Worm (Caenorhabditis elegans) whole organism, late embryonic: ENCODE measurements around the gene srbc-65.
A peak's percentile ranks its signal among the peaks of the same experiment; 100 is the strongest.

Experiments used
- C08G9.2 ChIP-seq: sonication (generic microtip); optimal IDR thresholded peaks from 2 replicates; lab custom pipeline; 2016; ENCODE audit warnings: mild to moderate bottlenecking, missing genetic modification characterization, moderate library complexity, missing compliant biosample characterization
- F13H6.1 ChIP-seq: sonication (generic microtip); optimal IDR thresholded peaks from 2 replicates; lab custom pipeline; 2016; ENCODE audit warnings: missing genetic modification characterization, missing compliant biosample characterization
- ahr-1 ChIP-seq: sonication (generic microtip); optimal IDR thresholded peaks from 2 replicates; lab custom pipeline; 2016; ENCODE audit warnings: missing genetic modification characterization, missing compliant biosample characterization
- ceh-14 ChIP-seq: sonication (generic microtip); optimal IDR thresholded peaks from 2 replicates; lab custom pipeline; 2016; ENCODE audit warnings: missing genotype, missing genetic modification characterization, missing compliant biosample characterization
- ceh-19 ChIP-seq: fragments of 200-800 bp; sonication (Bioruptor generic); optimal IDR thresholded peaks from 2 replicates; lab custom pipeline; 2018; ENCODE audit warnings: mild to moderate bottlenecking, missing genetic modification characterization, missing compliant biosample characterization
- ceh-2 ChIP-seq: sonication (generic microtip); optimal IDR thresholded peaks from 2 replicates; lab custom pipeline; 2016; ENCODE audit warnings: missing genotype, missing genetic modification characterization, missing compliant biosample characterization
- ceh-22 ChIP-seq: sonication (generic microtip); optimal IDR thresholded peaks from 2 replicates; lab custom pipeline; 2017; ENCODE audit warnings: missing biosample characterization, missing genetic modification characterization
- ceh-30 ChIP-seq: fragments of 150-350 bp; optimal IDR thresholded peaks from 2 replicates; lab custom pipeline; 2014; ENCODE audit warnings: missing biosample characterization, missing genetic modification characterization
- ceh-31 ChIP-seq: sonication (generic microtip); optimal IDR thresholded peaks from 2 replicates; lab custom pipeline; 2016; ENCODE audit warnings: missing genetic modification characterization, missing compliant biosample characterization
- ceh-45 ChIP-seq: fragments of 200-800 bp; sonication (Bioruptor generic); IDR thresholded peaks from 2 replicates; pipeline ENCODE4 v1.3.6; 2022; ENCODE audit warnings: missing genetic modification reagents, missing genetic modification characterization, missing compliant biosample characterization
- ceh-48 ChIP-seq: sonication (generic microtip); optimal IDR thresholded peaks from 2 replicates; lab custom pipeline; 2016; ENCODE audit warnings: missing genetic modification characterization, inconsistent platforms, missing compliant biosample characterization
- ceh-6 ChIP-seq: fragments of 200-800 bp; sonication (Bioruptor generic); optimal IDR thresholded peaks from 2 replicates; lab custom pipeline; 2018; ENCODE audit warnings: mild to moderate bottlenecking, missing genetic modification characterization, missing compliant biosample characterization
- che-1 ChIP-seq: sonication (generic microtip); optimal IDR thresholded peaks from 2 replicates; lab custom pipeline; 2016; ENCODE audit warnings: mild to moderate bottlenecking, missing genetic modification characterization, missing compliant biosample characterization
- dve-1 ChIP-seq: sonication (generic microtip); optimal IDR thresholded peaks from 2 replicates; lab custom pipeline; 2017; ENCODE audit warnings: antibody characterized with exemption, mild to moderate bottlenecking, missing genetic modification characterization, missing compliant biosample characterization
- elt-2 ChIP-seq: sonication (generic microtip); optimal IDR thresholded peaks from 2 replicates; lab custom pipeline; 2016; ENCODE audit warnings: missing genetic modification reagents, missing genetic modification characterization, missing compliant biosample characterization
- ets-4 ChIP-seq: sonication (generic microtip); optimal IDR thresholded peaks from 2 replicates; lab custom pipeline; 2016; ENCODE audit warnings: missing genetic modification characterization, missing compliant biosample characterization
- eyg-1 ChIP-seq: sonication (generic microtip); optimal IDR thresholded peaks from 2 replicates; lab custom pipeline; 2016; ENCODE audit warnings: missing genotype, missing genetic modification characterization, missing compliant biosample characterization
- fax-1 ChIP-seq: sonication (generic microtip); optimal IDR thresholded peaks from 2 replicates; lab custom pipeline; 2016; ENCODE audit warnings: missing genotype, missing genetic modification characterization, missing compliant biosample characterization
- hlh-13 ChIP-seq: fragments of 200-800 bp; sonication (Bioruptor generic); optimal IDR thresholded peaks from 2 replicates; lab custom pipeline; 2018; ENCODE audit warnings: mild to moderate bottlenecking, missing genetic modification characterization, missing compliant biosample characterization
- hlh-30 ChIP-seq: sonication (generic microtip); optimal IDR thresholded peaks from 2 replicates; lab custom pipeline; 2017; ENCODE audit warnings: antibody characterized with exemption, missing genetic modification characterization, missing compliant biosample characterization; ENCODE audit not compliant: insufficient read depth
- lim-6 ChIP-seq: sonication (generic microtip); optimal IDR thresholded peaks from 2 replicates; lab custom pipeline; 2016; ENCODE audit warnings: missing genetic modification characterization, missing compliant biosample characterization
- lin-11 ChIP-seq: fragments of 200-800 bp; sonication (Bioruptor generic); optimal IDR thresholded peaks from 2 replicates; lab custom pipeline; 2018; ENCODE audit warnings: mild to moderate bottlenecking, missing genetic modification characterization, missing compliant biosample characterization
- madf-2 ChIP-seq: sonication (generic microtip); optimal IDR thresholded peaks from 2 replicates; lab custom pipeline; 2017; ENCODE audit warnings: missing genetic modification characterization, missing compliant biosample characterization
- mec-3 ChIP-seq: sonication (generic microtip); optimal IDR thresholded peaks from 2 replicates; lab custom pipeline; 2016; ENCODE audit warnings: borderline replicate concordance, missing genetic modification characterization, missing compliant biosample characterization
- nfya-1 ChIP-seq: sonication (generic microtip); optimal IDR thresholded peaks from 2 replicates; lab custom pipeline; 2017; ENCODE audit warnings: missing genetic modification characterization, mild to moderate bottlenecking, missing compliant biosample characterization, antibody characterized with exemption, moderate library complexity
- nhr-11 ChIP-seq: fragments of 150-350 bp; optimal IDR thresholded peaks from 2 replicates; lab custom pipeline; 2014; ENCODE audit warnings: missing biosample characterization, missing genetic modification characterization
- npax-4 ChIP-seq: sonication (generic microtip); optimal IDR thresholded peaks from 2 replicates; lab custom pipeline; 2016; ENCODE audit warnings: missing genetic modification characterization, missing compliant biosample characterization
- pag-3 ChIP-seq: sonication (generic microtip); optimal IDR thresholded peaks from 2 replicates; lab custom pipeline; 2016; ENCODE audit warnings: missing compliant biosample characterization, missing genetic modification characterization, borderline replicate concordance
- pat-9 ChIP-seq: fragments of 200-800 bp; sonication (Bioruptor generic); optimal IDR thresholded peaks from 2 replicates; lab custom pipeline; 2018; ENCODE audit warnings: mild to moderate bottlenecking, missing genetic modification characterization, moderate library complexity, missing compliant biosample characterization
- pqm-1 ChIP-seq: sonication (generic microtip); optimal IDR thresholded peaks from 2 replicates; lab custom pipeline; 2016; ENCODE audit warnings: missing genetic modification characterization, missing compliant biosample characterization
- rnt-1 ChIP-seq: sonication (generic microtip); optimal IDR thresholded peaks from 2 replicates; lab custom pipeline; 2016; ENCODE audit warnings: missing genetic modification characterization, missing compliant biosample characterization
- sdc-2 ChIP-seq: sonication (generic microtip); optimal IDR thresholded peaks from 2 replicates; lab custom pipeline; 2016; ENCODE audit warnings: missing genotype, missing genetic modification characterization, missing compliant biosample characterization
- sox-2 ChIP-seq: fragments of 200-800 bp; sonication (Bioruptor generic); IDR thresholded peaks from 2 replicates; pipeline ENCODE4 v1.3.6; 2022; ENCODE audit warnings: missing genetic modification reagents, missing genetic modification characterization, missing compliant biosample characterization
- syd-9 ChIP-seq: sonication (generic microtip); optimal IDR thresholded peaks from 2 replicates; lab custom pipeline; 2016; ENCODE audit warnings: mild to moderate bottlenecking, missing genetic modification characterization, moderate library complexity, missing compliant biosample characterization
- tbx-2 ChIP-seq: sonication (generic microtip); optimal IDR thresholded peaks from 2 replicates; lab custom pipeline; 2016; ENCODE audit warnings: missing genetic modification characterization, missing compliant biosample characterization
- tbx-7 ChIP-seq: sonication (generic microtip); optimal IDR thresholded peaks from 2 replicates; lab custom pipeline; 2016; ENCODE audit warnings: missing genotype, missing genetic modification characterization, missing compliant biosample characterization
- ttx-3 ChIP-seq: sonication (generic microtip); optimal IDR thresholded peaks from 2 replicates; lab custom pipeline; 2016; ENCODE audit warnings: missing genetic modification reagents, missing genetic modification characterization, missing compliant biosample characterization
- unc-42 ChIP-seq: sonication (generic microtip); optimal IDR thresholded peaks from 2 replicates; lab custom pipeline; 2016; ENCODE audit warnings: missing genotype, missing genetic modification characterization, missing compliant biosample characterization
- unc-55 ChIP-seq: sonication (generic microtip); optimal IDR thresholded peaks from 2 replicates; lab custom pipeline; 2017; ENCODE audit warnings: missing biosample characterization, missing genetic modification reagents, missing genetic modification characterization
- zip-5 ChIP-seq: sonication (generic microtip); optimal IDR thresholded peaks from 2 replicates; lab custom pipeline; 2016; ENCODE audit warnings: missing genetic modification characterization, missing compliant biosample characterization
- ztf-16 ChIP-seq: sonication (generic microtip); optimal IDR thresholded peaks from 2 replicates; lab custom pipeline; 2017; ENCODE audit warnings: missing genetic modification characterization, missing compliant biosample characterization

srbc-65 gene

DNA sequence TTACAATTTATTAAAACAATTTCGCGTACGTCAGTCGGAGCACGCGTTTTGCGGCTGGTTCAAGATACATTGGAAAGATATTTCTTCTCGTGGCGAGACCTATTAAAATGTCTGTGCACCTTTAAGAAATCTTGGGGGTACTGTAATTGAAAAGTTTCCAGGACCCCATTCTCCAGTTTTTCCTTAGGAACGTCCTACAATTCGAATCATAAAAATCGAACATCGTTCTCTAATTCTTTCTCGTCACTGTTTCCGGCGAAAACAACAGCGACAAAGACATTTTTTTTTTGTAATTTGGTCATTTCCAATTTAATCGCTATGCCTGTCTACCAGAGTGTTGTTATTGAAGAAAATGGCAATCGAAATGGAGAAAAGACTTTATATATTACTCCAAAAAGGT lies 14.1 kb upstream of the srbc-65 start, which contains the start of gene Y32B12B.1:
Gene Y32B12B.1 (plus strand): TSS at position 301 of the 400 bp plus-strand sequence.
- TF ChIP-seq npax-4 (tag; lab: Kevin White, UChicago): no peak
- TF ChIP-seq rnt-1 (tag; lab: Kevin White, UChicago): no peak
- TF ChIP-seq pqm-1 (tag; lab: Kevin White, UChicago): no peak
- TF ChIP-seq unc-42 (tag; lab: Kevin White, UChicago): no peak
- no peak for TF ChIP-seq elt-2 (tag; lab: Kevin White, UChicago)
- TF ChIP-seq tbx-2 (tag; lab: Kevin White, UChicago): no peak
- no peak for TF ChIP-seq ceh-6 (GFP tag; lab: Kevin White, UChicago)
- TF ChIP-seq pat-9 (tag; lab: Kevin White, UChicago): no peak
- no peak for TF ChIP-seq ceh-45
- TF ChIP-seq mec-3 (tag; lab: Kevin White, UChicago): no peak
- no peak for TF ChIP-seq pag-3 (tag; lab: Kevin White, UChicago)
- TF ChIP-seq che-1 (tag; lab: Kevin White, UChicago): no peak
- TF ChIP-seq hlh-30: no peak
- no peak for TF ChIP-seq ceh-14
- TF ChIP-seq unc-55 (GFP tag; lab: Kevin White, UChicago): no peak

ce11 chrV:16537908-16538446 lies 12.8 kb upstream of the srbc-65 start, which contains the start of gene Y32B12B.2:
TSS of gene Y32B12B.2 (plus strand) at chrV:16538396.
- TF ChIP-seq unc-42 (tag; lab: Kevin White, UChicago) (peak; percentile 28), ceh-31 (tag; lab: Kevin White, UChicago) (peak; percentile 25), ets-4 (tag; lab: Kevin White, UChicago) (peak; percentile 1), pqm-1 (tag; lab: Kevin White, UChicago) (no peak), syd-9 (no peak), ceh-2 (peak; percentile 1), C08G9.2 (tag; lab: Kevin White, UChicago) (peak; percentile 31), tbx-7 (tag; lab: Kevin White, UChicago) (peak; percentile 7)

DNA sequence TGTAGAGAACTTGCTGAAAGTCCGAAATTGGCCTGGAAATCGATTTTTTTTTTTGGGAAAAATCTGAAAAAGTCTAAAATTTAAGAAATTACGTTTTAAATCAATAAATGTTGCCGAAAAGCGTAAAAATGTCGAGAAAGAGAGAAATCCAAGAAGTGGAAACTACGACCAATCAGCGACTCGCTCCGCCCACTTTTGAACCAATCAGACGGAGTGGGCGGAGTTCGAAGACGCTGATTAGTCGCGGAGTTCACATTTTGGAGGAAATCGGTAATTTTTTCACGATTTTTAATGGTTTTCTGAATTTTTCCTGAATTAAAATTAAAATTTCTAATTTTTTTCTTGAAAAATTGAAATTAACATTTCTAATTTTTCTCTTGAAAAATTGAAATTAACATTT lies 11.1 kb upstream of the srbc-65 start:
- TF ChIP-seq ceh-30 (tag; lab: Kevin White, UChicago) (no peak), nfya-1 (peak; percentile 83), tbx-2 (tag; lab: Kevin White, UChicago) (no peak)

- TF ChIP-seq nfya-1 (peak; percentile 77), ttx-3 (tag; lab: Kevin White, UChicago) (no peak)
Measured at ce11 chrV:16540657-16541056, 10.1 kb upstream of the srbc-65 start.

DNA sequence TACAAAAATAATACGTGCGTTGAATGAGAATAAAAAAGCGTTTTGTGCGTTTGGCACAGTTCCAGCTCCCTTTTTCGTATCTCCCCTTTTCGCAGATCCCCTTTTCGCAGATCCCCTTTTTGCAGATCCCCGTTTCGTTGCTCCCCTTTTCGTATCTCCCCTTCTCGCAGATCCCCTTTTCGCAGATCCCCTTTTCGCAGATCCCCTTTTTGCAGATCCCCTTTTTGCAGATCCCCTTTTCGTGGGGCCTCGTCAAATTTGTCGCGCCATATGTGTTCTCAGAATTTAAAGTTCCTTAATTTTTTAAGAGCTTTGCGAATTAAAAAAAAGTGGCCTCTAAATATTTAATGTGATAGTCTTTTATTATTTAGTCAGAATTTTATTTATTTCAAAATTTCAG lies 2.1 kb downstream of the srbc-65 start, which contains the start of gene Y32B12B.4:
Gene Y32B12B.4 (plus strand): TSS at position 399 of the 400 bp plus-strand sequence.
- TF ChIP-seq hlh-13 (GFP tag; lab: Kevin White, UChicago) (peak; percentile 13), ahr-1 (peak; percentile 76), nfya-1 (no peak), dve-1 (no peak), nhr-11 (no peak), fax-1 (tag; lab: Kevin White, UChicago) (peak; percentile 94), F13H6.1 (tag; lab: Kevin White, UChicago) (peak; percentile 91), sox-2 (GFP tag; lab: Robert Waterston, UW) (peak; percentile 21; the same call in 1 of the 2 replicates), npax-4 (tag; lab: Kevin White, UChicago) (no peak), pqm-1 (tag; lab: Kevin White, UChicago) (peak; percentile 81), che-1 (tag; lab: Kevin White, UChicago) (no peak), sdc-2 (tag; lab: Kevin White, UChicago) (peak; percentile 69), ttx-3 (tag; lab: Kevin White, UChicago) (peak; percentile 38), zip-5 (peak; percentile 94), lin-11 (tag; lab: Kevin White, UChicago) (peak; percentile 18), rnt-1 (tag; lab: Kevin White, UChicago) (peak; percentile 94), ceh-45 (0 out of 2 replicates have a peak, but pooled peaks have one; percentile 34), ceh-14 (peak; percentile 96), ceh-22 (tag; lab: Kevin White, UChicago) (no peak), C08G9.2 (tag; lab: Kevin White, UChicago) (peak; percentile 94), ceh-48 (tag; lab: Kevin White, UChicago) (no peak), madf-2 (peak; percentile 3), unc-42 (tag; lab: Kevin White, UChicago) (peak; percentile 55), eyg-1 (tag; lab: Kevin White, UChicago) (no peak), ztf-16 (tag; lab: Kevin White, UChicago) (peak; percentile 60), ceh-6 (GFP tag; lab: Kevin White, UChicago) (peak; percentile 18), ets-4 (tag; lab: Kevin White, UChicago) (peak; percentile 82), syd-9 (peak; percentile 70), unc-55 (GFP tag; lab: Kevin White, UChicago) (no peak), ceh-19 (GFP tag; lab: Kevin White, UChicago) (peak; percentile 75), lim-6 (peak; percentile 87), ceh-31 (tag; lab: Kevin White, UChicago) (peak; percentile 98)
